Fruit fly (Drosophila melanogaster): ENCODE measurements around the gene CG14275.
A peak's percentile ranks its signal among the peaks of the same experiment; 100 is the strongest.

Gene CG14275

DNA sequence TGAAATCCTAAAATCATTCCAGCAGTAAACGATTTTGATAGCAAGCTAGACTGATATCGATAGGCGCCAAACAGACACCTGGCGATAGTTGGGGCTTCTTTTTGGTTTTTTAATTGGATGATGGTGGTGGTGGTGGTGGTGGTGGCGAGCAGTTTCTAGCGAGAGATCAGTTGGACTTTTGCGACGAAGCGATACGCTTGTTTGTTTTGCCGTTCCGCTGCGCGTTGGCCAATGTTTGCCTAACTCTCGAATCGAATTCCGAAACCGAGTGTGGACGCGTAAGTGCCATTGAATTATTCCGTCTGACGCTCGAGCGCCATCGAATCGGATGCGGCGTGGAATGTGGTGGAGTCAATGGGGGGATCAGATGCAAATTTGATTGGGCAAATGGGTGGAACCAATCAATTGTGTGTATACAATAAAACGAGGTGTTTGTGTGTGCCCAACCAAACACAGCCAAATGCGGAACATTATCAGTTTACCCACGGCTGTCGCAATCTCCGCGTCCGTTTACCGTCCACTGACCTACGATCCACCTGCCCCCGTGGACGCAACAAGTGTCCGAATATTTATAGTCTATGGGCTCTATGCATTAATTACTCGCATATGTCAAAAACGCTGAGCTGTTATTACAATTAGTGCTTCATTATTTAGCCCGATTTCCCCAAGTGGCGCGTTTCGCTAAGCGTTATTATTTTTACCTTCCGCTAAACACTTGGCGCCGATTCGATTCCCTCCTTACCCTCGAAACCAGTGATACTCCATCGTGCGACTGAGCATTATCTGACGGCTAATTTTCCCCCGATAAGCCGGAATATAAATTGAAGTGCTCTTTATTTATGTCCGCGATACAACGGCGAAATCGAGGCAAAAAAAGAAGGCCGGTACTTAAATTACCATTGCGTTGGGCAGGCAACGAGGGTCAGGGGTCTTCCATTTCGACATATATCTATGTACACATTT is 43.4 kb downstream of the CG14275 start, which contains the start of gene CG17292 (continued):
- peak; percentile 32 for TF ChIP-seq NC2β (GFP tag; optimal IDR thresholded peaks at IDR 0.05)
- peak; percentile 61 for TF ChIP-seq bcd (GFP tag; optimal IDR thresholded peaks at IDR 0.05)
- TF ChIP-seq zen2 (GFP tag; IDR thresholded peaks at IDR 0.05; ENCODE audit: partially characterized antibody), result peak; percentile 82
- TF ChIP-seq CG6854 (GFP tag; optimal IDR thresholded peaks at IDR 0.05), result no peak
- TF ChIP-seq CG7928 (GFP tag; optimal IDR thresholded peaks at IDR 0.05), result peak; percentile 28
- TF ChIP-seq sr (GFP tag; IDR thresholded peaks at IDR 0.05), result peak; percentile 61; the same call in 2 of the 3 replicates
- TF ChIP-seq CG15073 (GFP tag; optimal IDR thresholded peaks at IDR 0.05), result no peak
- peak; percentile 95 for TF ChIP-seq CG15514 (GFP tag; optimal IDR thresholded peaks at IDR 0.05)
- TF ChIP-seq Deaf1 (tag; optimal IDR thresholded peaks at IDR 0.05), result peak; percentile 76
- peak; percentile 52 for TF ChIP-seq schlank (tag; optimal IDR thresholded peaks at IDR 0.05)
- TF ChIP-seq Trl (optimal IDR thresholded peaks at IDR 0.05), result no peak
- peak; percentile 43 for TF ChIP-seq Trl (GFP tag; optimal IDR thresholded peaks at IDR 0.05)
- TF ChIP-seq ssp (GFP tag; IDR thresholded peaks at IDR 0.05), result peak; percentile 14; the same call in 1 of the 2 replicates
- TF ChIP-seq CG2678 (tag; optimal IDR thresholded peaks at IDR 0.05), result peak; percentile 49
- peak; percentile 59 for TF ChIP-seq gcm (GFP tag; optimal IDR thresholded peaks at IDR 0.05)
- TF ChIP-seq org-1 (GFP tag; optimal IDR thresholded peaks at IDR 0.05), result peak; percentile 43
- TF ChIP-seq CG6791 (GFP tag; IDR thresholded peaks at IDR 0.05; ENCODE audit: partially characterized antibody), result peak; percentile 90
- peak; percentile 63 for TF ChIP-seq CG15269 (tag; optimal IDR thresholded peaks at IDR 0.05)
- peak; percentile 52 for TF ChIP-seq cwo (GFP tag; optimal IDR thresholded peaks at IDR 0.05)
- no peak for TF ChIP-seq CG17802 (tag; optimal IDR thresholded peaks at IDR 0.05)
- no peak; the same call in 1 of the 2 replicates for TF ChIP-seq crol (GFP tag; IDR thresholded peaks at IDR 0.05)
- no peak for TF ChIP-seq Lhr (GFP tag; optimal IDR thresholded peaks at IDR 0.05)
- peak; percentile 16 for TF ChIP-seq HmgD (GFP tag; optimal IDR thresholded peaks at IDR 0.05)
- TF ChIP-seq CG7556 (GFP tag; optimal IDR thresholded peaks at IDR 0.05), result no peak
- no peak for TF ChIP-seq lov (optimal IDR thresholded peaks at IDR 0.05)
- TF ChIP-seq lov (GFP tag; IDR thresholded peaks at IDR 0.05), result 0 out of 3 replicates have a peak, but pooled peaks have one; percentile 55
- TF ChIP-seq cato (GFP tag; optimal IDR thresholded peaks at IDR 0.05; ENCODE audit: borderline replicate concordance), result no peak
- TF ChIP-seq knrl (GFP tag; IDR thresholded peaks at IDR 0.05; ENCODE audit: partially characterized antibody), result peak; percentile 91
- TF ChIP-seq kah (GFP tag; optimal IDR thresholded peaks at IDR 0.05), result peak; percentile 86
- TF ChIP-seq vnd (GFP tag; IDR thresholded peaks at IDR 0.05; ENCODE audit: partially characterized antibody), result peak; percentile 80
- peak; percentile 49 for TF ChIP-seq CG13775 (GFP tag; optimal IDR thresholded peaks at IDR 0.05)
- peak; percentile 77; the same call in 1 of the 3 replicates for TF ChIP-seq CG34422 (GFP tag; IDR thresholded peaks at IDR 0.05)
- TF ChIP-seq CG8281 (tag; optimal IDR thresholded peaks at IDR 0.05), result no peak
- peak; percentile 66 for TF ChIP-seq run (tag; optimal IDR thresholded peaks at IDR 0.05)
- no peak for TF ChIP-seq pum (GFP tag; optimal IDR thresholded peaks at IDR 0.05)
- no peak for TF ChIP-seq Lpt (GFP tag; optimal IDR thresholded peaks at IDR 0.05)
- TF ChIP-seq CG30020 (tag; optimal IDR thresholded peaks at IDR 0.05), result no peak
- TF ChIP-seq CG17328 (GFP tag; IDR thresholded peaks at IDR 0.05), result peak; percentile 50
- no peak for TF ChIP-seq CG18262 (tag; optimal IDR thresholded peaks at IDR 0.05)
- peak; percentile 27 for TF ChIP-seq phol (tag; optimal IDR thresholded peaks at IDR 0.05)
- TF ChIP-seq CG7271 (tag; optimal IDR thresholded peaks at IDR 0.05), result no peak
- peak; percentile 31; the same call in 1 of the 2 replicates for TF ChIP-seq CG32772 (GFP tag; IDR thresholded peaks at IDR 0.05)
- peak; percentile 40; the same call in 2 of the 4 replicates for TF ChIP-seq Gug (GFP tag; IDR thresholded peaks at IDR 0.05)
- TF ChIP-seq CG17612 (GFP tag; IDR thresholded peaks at IDR 0.05), result no peak
- TF ChIP-seq crp (GFP tag; optimal IDR thresholded peaks at IDR 0.05), result peak in 1 of 2 experiments; percentile 32
- peak; percentile 42 for TF ChIP-seq Mad (GFP tag; optimal IDR thresholded peaks at IDR 0.05)
- peak in 1 of 2 experiments; percentile 56 for TF ChIP-seq Pdp1 (GFP tag; optimal IDR thresholded peaks at IDR 0.05)

Data from whole organism, embryonic.